Worm (Caenorhabditis elegans) whole organism, late embryonic: ENCODE measurements around the gene egas-2.

Source experiments
- lim-6 ChIP-seq: sonication (generic microtip); optimal IDR thresholded peaks from 2 replicates; lab custom pipeline; 2016; ENCODE audit warnings: missing genetic modification characterization, missing compliant biosample characterization
- pqm-1 ChIP-seq: sonication (generic microtip); optimal IDR thresholded peaks from 2 replicates; lab custom pipeline; 2016; ENCODE audit warnings: missing genetic modification characterization, missing compliant biosample characterization

ce11 chrV:18638367-18638873 is 11.7 kb upstream of the egas-2 start, which contains the start of gene col-42:
- TF ChIP-seq lim-6 (tag; lab: Kevin White, UChicago) (no peak), pqm-1 (tag; lab: Kevin White, UChicago) (no peak)
